Fruit fly (Drosophila melanogaster) whole organism, prepupa: ENCODE data around the gene CG10959.
A peak's percentile ranks its signal among the peaks of the same experiment; 100 is the strongest.

Experiments
- Blimp-1 ChIP-seq: fragments of 200-800 bp; sonication (Bioruptor generic); optimal IDR thresholded peaks from 3 replicates; lab custom pipeline; 2017; ENCODE audit warnings: missing biosample characterization, missing genetic modification characterization, mild to moderate bottlenecking, moderate library complexity, missing genetic modification reagents
- CG10631 ChIP-seq: fragments of 200-800 bp; sonication (Bioruptor generic); optimal IDR thresholded peaks from 2 replicates; lab custom pipeline; 2016; ENCODE audit warnings: missing biosample characterization, missing genetic modification characterization
- CG10669 ChIP-seq: fragments of 200-800 bp; sonication (Bioruptor generic); optimal IDR thresholded peaks from 3 replicates; lab custom pipeline; 2018; ENCODE audit warnings: missing biosample characterization, mild to moderate bottlenecking, missing genetic modification characterization, moderate library complexity
- CG11294 ChIP-seq: fragments of 200-800 bp; sonication (Bioruptor generic); IDR thresholded peaks from 2 replicates; pipeline ENCODE4 v1.3.6; 2022; ENCODE audit warnings: missing biosample characterization, missing genetic modification characterization
- CG11762 ChIP-seq: fragments of 200-800 bp; sonication (Bioruptor generic); optimal IDR thresholded peaks from 3 replicates; lab custom pipeline; 2016; ENCODE audit warnings: missing biosample characterization, missing genetic modification characterization; ENCODE audit not compliant: insufficient read depth
- CG11902 ChIP-seq: fragments of 200-800 bp; sonication (Bioruptor generic); optimal IDR thresholded peaks from 3 replicates; lab custom pipeline; 2016; ENCODE audit warnings: missing biosample characterization, missing genetic modification characterization
- CG15336 ChIP-seq: fragments of 200-800 bp; sonication (Bioruptor generic); IDR thresholded peaks from 2 replicates; pipeline ENCODE4 v1.3.6; 2022; ENCODE audit warnings: missing biosample characterization, missing genetic modification characterization
- CG1621 ChIP-seq: fragments of 200-800 bp; sonication (Bioruptor generic); optimal IDR thresholded peaks from 3 replicates; lab custom pipeline; 2018; ENCODE audit warnings: missing biosample characterization, mild to moderate bottlenecking, missing genetic modification characterization
- CG16779 ChIP-seq: fragments of 200-800 bp; sonication (Bioruptor generic); optimal IDR thresholded peaks from 3 replicates; lab custom pipeline; 2017; ENCODE audit warnings: missing biosample characterization, mild to moderate bottlenecking, missing genetic modification characterization
- CG3032 ChIP-seq: fragments of 200-800 bp; optimal IDR thresholded peaks from 2 replicates; lab custom pipeline; 2019; ENCODE audit warnings: missing biosample characterization, mild to moderate bottlenecking, missing genetic modification characterization, moderate library complexity
- CG32006 ChIP-seq: fragments of 200-800 bp; sonication (Bioruptor generic); optimal IDR thresholded peaks from 3 replicates; lab custom pipeline; 2017; ENCODE audit warnings: missing biosample characterization, mild to moderate bottlenecking, missing genetic modification characterization
- CG3919 ChIP-seq: fragments of 200-800 bp; sonication (Bioruptor generic); optimal IDR thresholded peaks from 3 replicates; lab custom pipeline; 2016; ENCODE audit warnings: missing biosample characterization, missing genetic modification characterization
- CG4318 ChIP-seq: fragments of 200-800 bp; sonication (Bioruptor generic); optimal IDR thresholded peaks from 3 replicates; lab custom pipeline; 2017; ENCODE audit warnings: missing biosample characterization, mild to moderate bottlenecking, missing genetic modification characterization
- CG6163 ChIP-seq: fragments of 200-800 bp; sonication (Bioruptor generic); IDR thresholded peaks from 3 replicates; pipeline ENCODE4 v1.3.6; 2022; ENCODE audit warnings: missing biosample characterization, missing genetic modification characterization
- CG6276 ChIP-seq: fragments of 200-800 bp; sonication (Bioruptor generic); optimal IDR thresholded peaks from 2 replicates; lab custom pipeline; 2017; ENCODE audit warnings: missing biosample characterization, mild to moderate bottlenecking, missing genetic modification characterization
- CG6792 ChIP-seq: fragments of 200-800 bp; sonication (Bioruptor generic); optimal IDR thresholded peaks from 3 replicates; lab custom pipeline; 2016; ENCODE audit warnings: missing biosample characterization, missing genetic modification characterization
- CG6808 ChIP-seq: fragments of 200-800 bp; sonication (Bioruptor generic); optimal IDR thresholded peaks from 3 replicates; lab custom pipeline; 2017; ENCODE audit warnings: missing biosample characterization, missing genetic modification characterization, mild to moderate bottlenecking, moderate library complexity, missing genetic modification reagents
- CG6854 ChIP-seq: fragments of 200-800 bp; sonication (Bioruptor generic); optimal IDR thresholded peaks from 2 replicates; lab custom pipeline; 2017; ENCODE audit warnings: missing biosample characterization, mild to moderate bottlenecking, missing genetic modification characterization
- CG7368 ChIP-seq: fragments of 200-800 bp; sonication (Bioruptor generic); optimal IDR thresholded peaks from 3 replicates; lab custom pipeline; 2016; ENCODE audit warnings: missing biosample characterization, missing genetic modification characterization
- CG8119 ChIP-seq: fragments of 200-800 bp; sonication (Bioruptor generic); IDR thresholded peaks from 3 replicates; pipeline ENCODE4 v1.3.6; 2022; ENCODE audit warnings: missing biosample characterization, missing genetic modification characterization
- CG8319 ChIP-seq: fragments of 200-800 bp; sonication (Bioruptor generic); optimal IDR thresholded peaks from 3 replicates; lab custom pipeline; 2016; ENCODE audit warnings: missing biosample characterization, missing genetic modification characterization
- CG9139 ChIP-seq: fragments of 200-800 bp; sonication (Bioruptor generic); optimal IDR thresholded peaks from 3 replicates; lab custom pipeline; 2017; ENCODE audit warnings: missing biosample characterization, mild to moderate bottlenecking, missing genetic modification characterization
- Eip78C ChIP-seq: fragments of 200-800 bp; sonication (Bioruptor generic); peaks from one replicate; lab custom pipeline; 2016; ENCODE audit warnings: missing biosample characterization, missing genetic modification characterization
- Ets21C ChIP-seq: fragments of 200-800 bp; sonication (Bioruptor generic); optimal IDR thresholded peaks from 3 replicates; lab custom pipeline; 2016; ENCODE audit warnings: missing biosample characterization, missing genetic modification characterization
- Gug ChIP-seq: fragments of 200-800 bp; sonication (Bioruptor generic); IDR thresholded peaks from 2 replicates; pipeline ENCODE4 v1.3.6; 2022; ENCODE audit warnings: missing biosample characterization, missing genetic modification characterization
- Hr39 ChIP-seq: fragments of 200-800 bp; sonication (Bioruptor generic); optimal IDR thresholded peaks from 2 replicates; lab custom pipeline; 2016; ENCODE audit warnings: missing biosample characterization, missing genetic modification characterization
- Hr4 ChIP-seq: fragments of 200-800 bp; sonication (Bioruptor generic); optimal IDR thresholded peaks from 3 replicates; lab custom pipeline; 2016; ENCODE audit warnings: missing biosample characterization, missing genetic modification characterization
- Lpt ChIP-seq: fragments of 200-800 bp; sonication (Bioruptor generic); optimal IDR thresholded peaks from 3 replicates; lab custom pipeline; 2016; ENCODE audit warnings: missing biosample characterization, missing genetic modification characterization
- OdsH ChIP-seq: fragments of 200-800 bp; sonication (Bioruptor generic); optimal IDR thresholded peaks from 3 replicates; lab custom pipeline; 2016; ENCODE audit warnings: missing biosample characterization, missing genetic modification characterization
- Smox ChIP-seq: fragments of 200-800 bp; sonication (Bioruptor generic); optimal IDR thresholded peaks from 3 replicates; lab custom pipeline; 2016; ENCODE audit warnings: missing biosample characterization, missing genetic modification characterization
- Sox14 ChIP-seq: fragments of 200-800 bp; sonication (Bioruptor generic); optimal IDR thresholded peaks from 3 replicates; lab custom pipeline; 2016; ENCODE audit warnings: missing biosample characterization, missing genetic modification characterization
- achi ChIP-seq: fragments of 200-800 bp; sonication (Bioruptor generic); optimal IDR thresholded peaks from 3 replicates; lab custom pipeline; 2016; ENCODE audit warnings: missing biosample characterization, missing genetic modification characterization
- cyc ChIP-seq: fragments of 200-800 bp; sonication (Bioruptor generic); optimal IDR thresholded peaks from 3 replicates; lab custom pipeline; 2016; ENCODE audit warnings: missing biosample characterization, missing genetic modification characterization
- dac ChIP-seq: fragments of 200-800 bp; sonication (Bioruptor generic); optimal IDR thresholded peaks from 2 replicates; lab custom pipeline; 2017; ENCODE audit warnings: missing biosample characterization, mild to moderate bottlenecking, missing genetic modification characterization
- dsx ChIP-seq: fragments of 200-800 bp; optimal IDR thresholded peaks from 3 replicates; lab custom pipeline; 2019; ENCODE audit warnings: missing biosample characterization, mild to moderate bottlenecking, missing genetic modification characterization, moderate library complexity; ENCODE audit not compliant: poor library complexity, severe bottlenecking
- eg ChIP-seq: fragments of 200-800 bp; sonication (Bioruptor generic); IDR thresholded peaks from 3 replicates; pipeline ENCODE4 v1.3.6; 2022; ENCODE audit warnings: missing biosample characterization, missing genetic modification characterization
- esn ChIP-seq: fragments of 200-800 bp; sonication (Bioruptor generic); optimal IDR thresholded peaks from 2 replicates; lab custom pipeline; 2016; ENCODE audit warnings: missing biosample characterization, mild to moderate bottlenecking, missing genetic modification characterization, moderate library complexity
- fd59A ChIP-seq: fragments of 200-800 bp; sonication (Bioruptor generic); optimal IDR thresholded peaks from 2 replicates; lab custom pipeline; 2017; ENCODE audit warnings: missing biosample characterization, mild to moderate bottlenecking, missing genetic modification characterization, missing genetic modification reagents
- fd85E ChIP-seq: fragments of 200-800 bp; sonication (Bioruptor generic); optimal IDR thresholded peaks from 3 replicates; lab custom pipeline; 2016; ENCODE audit warnings: missing biosample characterization, missing genetic modification characterization
- fkh ChIP-seq: fragments of 200-800 bp; sonication (Bioruptor generic); optimal IDR thresholded peaks from 3 replicates; lab custom pipeline; 2017; ENCODE audit warnings: missing biosample characterization, mild to moderate bottlenecking, missing genetic modification characterization, moderate library complexity
- pdm3 ChIP-seq: fragments of 200-800 bp; sonication (Bioruptor generic); optimal IDR thresholded peaks from 3 replicates; lab custom pipeline; 2016; ENCODE audit warnings: missing biosample characterization, missing genetic modification characterization
- salr ChIP-seq, 2 experiments: fragments of 200-800 bp; sonication (Bioruptor generic); optimal IDR thresholded peaks; 3 replicates each; lab custom pipeline; 2016 to 2018; ENCODE audit warnings: missing biosample characterization in 2 of 2, missing genetic modification characterization in 2 of 2, mild to moderate bottlenecking in 1 of 2
- spab ChIP-seq: fragments of 200-800 bp; sonication (Bioruptor generic); optimal IDR thresholded peaks from 2 replicates; lab custom pipeline; 2017; ENCODE audit warnings: missing biosample characterization, mild to moderate bottlenecking, missing genetic modification characterization, missing genetic modification reagents
- ss ChIP-seq, 2 experiments: fragments of 200-800 bp; sonication (Bioruptor generic); optimal IDR thresholded peaks; 2 replicates in 1 of 2; 3 replicates in 1 of 2; lab custom pipeline; 2017 to 2018; ENCODE audit warnings: mild to moderate bottlenecking in 2 of 2, missing biosample characterization in 2 of 2, missing genetic modification characterization in 2 of 2, moderate library complexity in 1 of 2
- svp ChIP-seq: fragments of 200-800 bp; sonication (Bioruptor generic); peaks from one replicate; lab custom pipeline; 2016; ENCODE audit warnings: missing biosample characterization, missing genetic modification characterization
- topi ChIP-seq: fragments of 200-800 bp; sonication (Bioruptor generic); optimal IDR thresholded peaks from 3 replicates; lab custom pipeline; 2016; ENCODE audit warnings: missing biosample characterization, missing genetic modification characterization
- vri ChIP-seq: fragments of 200-800 bp; sonication (Bioruptor generic); optimal IDR thresholded peaks from 3 replicates; lab custom pipeline; 2016; ENCODE audit warnings: missing biosample characterization, mild to moderate bottlenecking, missing genetic modification characterization

Gene CG10959

DNA sequence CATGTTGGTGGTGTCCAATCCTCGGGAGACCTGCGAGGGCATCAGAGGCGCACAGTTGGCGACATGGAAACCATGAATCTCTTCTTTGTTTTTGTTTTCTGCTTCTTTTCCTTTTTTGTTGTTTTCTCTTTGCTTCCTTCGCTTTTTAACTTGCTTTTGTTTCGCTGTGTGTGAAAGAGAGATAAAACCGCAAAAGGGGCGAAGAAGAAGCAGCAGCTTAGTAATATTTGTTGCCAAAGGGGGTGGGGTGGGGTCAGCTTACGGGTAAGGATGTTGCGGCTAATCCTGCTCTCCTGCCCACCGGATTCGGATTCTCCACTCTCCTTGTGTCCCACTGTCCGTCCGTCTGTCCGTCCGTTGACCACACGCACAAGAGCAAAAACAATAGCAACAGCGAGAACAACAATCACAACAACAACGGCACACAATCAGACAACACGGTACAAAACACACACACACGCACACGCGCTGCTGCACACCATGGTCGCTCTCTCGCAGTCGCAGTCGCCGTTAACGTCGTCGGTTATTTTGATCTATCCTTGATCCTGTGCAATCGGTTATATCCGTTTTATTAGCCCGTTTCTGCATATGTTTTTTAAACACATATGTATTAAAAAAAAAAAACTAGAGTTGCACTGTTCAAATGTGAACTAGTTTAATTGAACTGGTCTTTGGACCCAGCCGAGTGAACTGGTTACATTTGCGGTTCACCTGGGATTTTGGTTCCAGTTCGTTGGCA lies 27.9 kb downstream of the CG10959 start:
- TF ChIP-seq OdsH (GFP tag; lab: Kevin White, UChicago): no peak
- TF ChIP-seq fd85E (GFP tag; lab: Kevin White, UChicago): no peak
- no peak for TF ChIP-seq Blimp-1 (GFP tag; lab: Kevin White, UChicago)
- TF ChIP-seq pdm3 (GFP tag; lab: Kevin White, UChicago): no peak
- 0 out of 2 replicates have a peak, but pooled peaks have one; percentile 19 for TF ChIP-seq CG15336
- peak; percentile 52 to 58 for TF ChIP-seq ss (GFP tag; optimal IDR thresholded peaks at IDR 0.05; lab: Kevin White, UChicago)
- TF ChIP-seq topi (GFP tag; lab: Kevin White, UChicago): no peak
- no peak for TF ChIP-seq CG10669 (GFP tag; lab: Kevin White, UChicago)
- no peak for TF ChIP-seq CG11294 (GFP tag; lab: Robert Waterston, UW)
- no peak for TF ChIP-seq Ets21C (GFP tag; lab: Kevin White, UChicago)
- TF ChIP-seq CG3919 (GFP tag; lab: Kevin White, UChicago): no peak
- TF ChIP-seq CG6163 (GFP tag; lab: Robert Waterston, UW): peak; percentile 26; the same call in 1 of the 3 replicates
- TF ChIP-seq Eip78C (GFP tag; lab: Kevin White, UChicago): peak; percentile 56
- TF ChIP-seq Gug (GFP tag; lab: Robert Waterston, UW): no peak
- TF ChIP-seq Hr39: no peak
- peak; percentile 8 for TF ChIP-seq CG32006 (GFP tag; lab: Kevin White, UChicago)
- no peak for TF ChIP-seq CG6792
- peak; percentile 54 for TF ChIP-seq CG3032 (tag; lab: Kevin White, UChicago)
- no peak for TF ChIP-seq esn (GFP tag; lab: Kevin White, UChicago)
- no peak for TF ChIP-seq fd59A (GFP tag; lab: Kevin White, UChicago)
- TF ChIP-seq dsx (GFP tag; lab: Kevin White, UChicago): no peak
- TF ChIP-seq spab: peak; percentile 33
- no peak for TF ChIP-seq CG8319 (GFP tag; lab: Kevin White, UChicago)
- TF ChIP-seq CG8119 (GFP tag; lab: Robert Waterston, UW): peak; percentile 46; the same call in 1 of the 3 replicates
- no peak for TF ChIP-seq CG11762
- TF ChIP-seq salr (GFP tag; optimal IDR thresholded peaks at IDR 0.05; lab: Kevin White, UChicago): no peak
- no peak for TF ChIP-seq fkh (GFP tag; lab: Kevin White, UChicago)
- no peak for TF ChIP-seq vri (GFP tag; lab: Kevin White, UChicago)
- no peak for TF ChIP-seq Smox (GFP tag; lab: Kevin White, UChicago)
- no peak for TF ChIP-seq eg
- TF ChIP-seq CG4318: no peak
- TF ChIP-seq CG1621: peak; percentile 66
- no peak for TF ChIP-seq CG11902 (GFP tag; lab: Kevin White, UChicago)
- TF ChIP-seq CG6854: no peak
- TF ChIP-seq svp (GFP tag; lab: Kevin White, UChicago): no peak
- TF ChIP-seq dac (GFP tag; lab: Kevin White, UChicago): no peak
- TF ChIP-seq CG6808 (GFP tag; lab: Kevin White, UChicago): peak; percentile 73
- TF ChIP-seq cyc (GFP tag; lab: Kevin White, UChicago): no peak
- TF ChIP-seq Hr4: no peak
- TF ChIP-seq CG6276 (GFP tag; lab: Kevin White, UChicago): peak; percentile 38
- TF ChIP-seq CG7368 (GFP tag; lab: Kevin White, UChicago): no peak
- TF ChIP-seq CG10631: no peak
- TF ChIP-seq Lpt: no peak
- peak; percentile 38 for TF ChIP-seq CG9139
- TF ChIP-seq Sox14: peak; percentile 16
- TF ChIP-seq CG16779: no peak
- TF ChIP-seq achi (GFP tag; lab: Kevin White, UChicago): no peak
